Fruit fly (Drosophila melanogaster) Kc167 (cell line): ENCODE measurements around the gene CG31826.

Source experiments
- Myc ChIP-seq: fragments of >200 bp; optimal IDR thresholded peaks from 2 replicates; lab custom pipeline; 2017; ENCODE audit warnings: missing external identifiers
- Sin3A ChIP-seq: fragments of >200 bp; optimal IDR thresholded peaks from 2 replicates; lab custom pipeline; 2018; ENCODE audit warnings: missing external identifiers
- h ChIP-seq: fragments of >200 bp; optimal IDR thresholded peaks from 3 replicates; lab custom pipeline; 2018; ENCODE audit warnings: missing external identifiers
- insv ChIP-seq: fragments of >200 bp; optimal IDR thresholded peaks from 3 replicates; lab custom pipeline; 2018; ENCODE audit warnings: missing external identifiers
- psq ChIP-seq: fragments of >200 bp; optimal IDR thresholded peaks from 2 replicates; lab custom pipeline; 2017; ENCODE audit warnings: missing external identifiers
- ttk ChIP-seq: sonication (Bioruptor generic); optimal IDR thresholded peaks from 2 replicates; lab custom pipeline; 2017; ENCODE audit warnings: missing external identifiers

CG31826 gene

DNA sequence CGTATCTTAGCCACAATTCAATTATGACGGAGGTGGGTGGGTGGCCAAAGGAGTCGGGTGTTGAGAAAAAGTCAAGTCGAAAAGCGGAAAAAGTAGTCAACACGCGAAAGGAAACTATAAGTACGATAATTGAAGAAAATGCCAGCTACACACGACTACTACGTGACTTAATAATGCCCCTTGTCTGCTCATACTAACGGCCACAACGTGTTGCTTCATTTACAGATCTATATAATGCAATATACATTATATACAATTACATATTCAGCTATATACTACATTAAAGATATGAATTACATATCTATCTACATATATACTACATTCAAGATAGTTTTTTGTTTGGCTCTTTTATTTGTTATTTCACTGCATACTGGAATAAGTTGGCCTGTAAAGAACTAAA is at the start of gene CG31826:
CG31826 (minus strand) TSS at position 101 of the 400 bp plus-strand sequence.
- TF ChIP-seq h (lab: Kevin White, UChicago) (no peak), Myc (lab: Kevin White, UChicago) (no peak), ttk (lab: Kevin White, UChicago) (no peak)

DNA sequence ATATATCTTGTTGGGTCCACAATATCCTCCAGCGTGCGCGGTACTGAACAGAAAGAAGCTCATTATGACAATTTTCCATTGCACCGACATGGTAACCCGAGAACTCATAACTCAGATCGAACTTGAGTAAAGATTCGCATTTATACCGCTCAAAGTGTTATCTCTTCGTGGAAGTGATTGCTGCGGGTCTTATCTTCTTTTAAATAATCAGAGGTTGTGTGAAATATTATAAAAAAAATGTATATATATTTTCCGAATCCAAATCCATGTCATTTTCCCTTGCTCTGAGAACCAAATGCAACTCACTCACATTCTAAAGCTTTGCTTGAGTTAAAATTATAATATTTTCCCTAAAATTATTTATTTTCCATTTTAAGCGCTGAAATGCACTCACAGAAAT is 39.1 kb upstream of the CG31826 start, which contains the start of gene CG42876:
CG42876 (minus strand) TSS at position 101 of the 400 bp plus-strand sequence.
- TF ChIP-seq h (lab: Kevin White, UChicago) (no peak), psq (lab: Kevin White, UChicago) (no peak), insv (lab: Kevin White, UChicago) (no peak), Sin3A (no peak), Myc (lab: Kevin White, UChicago) (no peak), ttk (lab: Kevin White, UChicago) (no peak)

dm6 chr2L:15796300-15796699 is 23.4 kb upstream of the CG31826 start:
- TF ChIP-seq psq (lab: Kevin White, UChicago) (no peak), ttk (lab: Kevin White, UChicago) (no peak), Sin3A (no peak), insv (lab: Kevin White, UChicago) (no peak), h (lab: Kevin White, UChicago) (no peak), Myc (lab: Kevin White, UChicago) (no peak)

- TF ChIP-seq insv (lab: Kevin White, UChicago) (no peak), psq (lab: Kevin White, UChicago) (no peak), Sin3A (no peak), h (lab: Kevin White, UChicago) (no peak), ttk (lab: Kevin White, UChicago) (no peak), Myc (lab: Kevin White, UChicago) (no peak)
Observed at dm6 chr2L:15783785-15784184, 10.9 kb upstream of the CG31826 start, which contains the start of gene t-Grip91. t-Grip91 (plus strand) TSS chr2L:15784085.

DNA sequence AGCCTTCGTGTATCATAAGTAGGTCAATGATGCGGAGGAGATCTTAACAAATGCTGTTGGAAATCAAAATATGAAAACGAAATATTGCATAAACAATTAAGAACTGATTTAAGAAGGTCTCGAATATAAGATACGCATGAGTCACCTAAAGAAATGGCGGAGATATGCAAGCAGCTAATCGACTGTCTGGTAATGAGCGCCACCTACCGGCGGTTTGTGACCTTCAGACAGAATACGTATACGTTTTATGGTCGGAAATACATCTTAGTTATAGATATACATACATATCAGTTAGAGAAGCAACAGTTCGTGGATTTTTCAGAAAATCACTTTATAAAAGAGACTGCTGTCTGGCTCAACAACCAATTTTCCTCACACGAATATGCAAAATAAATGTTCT is 10.1 kb upstream of the CG31826 start:
- TF ChIP-seq Myc (lab: Kevin White, UChicago), result no peak
- TF ChIP-seq h (lab: Kevin White, UChicago), result no peak
- TF ChIP-seq psq (lab: Kevin White, UChicago), result no peak
- no peak for TF ChIP-seq Sin3A
- no peak for TF ChIP-seq ttk (lab: Kevin White, UChicago)
- no peak for TF ChIP-seq insv (lab: Kevin White, UChicago)

DNA sequence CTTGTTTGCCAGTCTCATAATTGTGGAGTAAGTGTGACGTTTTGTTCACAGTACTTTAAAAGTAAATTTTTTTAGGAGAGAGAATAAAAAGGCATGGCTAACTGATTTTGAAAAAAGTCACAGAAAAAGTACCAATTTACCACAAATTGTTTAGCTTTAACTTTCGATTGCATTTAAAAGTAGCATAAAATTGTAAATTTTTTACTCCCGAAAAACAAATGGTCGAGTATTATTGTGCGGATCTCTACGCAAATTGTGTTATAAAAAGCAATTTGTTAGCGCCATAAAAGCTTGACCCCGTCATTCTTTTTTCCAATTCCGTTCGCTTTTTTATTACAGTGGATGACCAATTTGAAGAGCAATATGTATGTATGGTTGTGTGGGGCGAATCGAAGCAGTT is 3.8 kb upstream of the CG31826 start, which contains the start of gene CG43760:
CG43760 (minus strand) TSS at position 101 of the 400 bp plus-strand sequence.
- TF ChIP-seq insv (lab: Kevin White, UChicago) (no peak), ttk (lab: Kevin White, UChicago) (no peak), Sin3A (no peak), Myc (lab: Kevin White, UChicago) (no peak), h (lab: Kevin White, UChicago) (no peak), psq (lab: Kevin White, UChicago) (no peak)

DNA sequence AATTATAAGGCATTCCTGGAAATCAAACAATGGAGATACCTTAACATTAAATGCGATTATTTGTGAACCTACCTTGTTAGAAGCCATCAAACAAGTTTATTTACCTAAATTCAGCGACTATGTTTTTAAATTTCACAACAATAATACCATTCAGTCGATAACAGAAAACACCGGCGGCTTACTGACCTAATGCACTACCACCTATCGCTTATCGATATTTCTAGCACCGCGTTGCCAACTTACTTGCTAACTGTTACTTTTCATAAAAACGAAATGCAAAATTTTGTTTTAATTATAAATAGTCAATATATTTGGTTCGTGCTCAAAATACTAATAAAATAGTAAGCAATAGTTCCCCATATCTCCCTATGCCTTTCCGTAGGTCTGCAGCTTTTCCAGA is 1.9 kb downstream of the CG31826 start, which contains the start of gene Ku80:
Ku80 (minus strand) TSS at position 182 of the 400 bp plus-strand sequence.
- TF ChIP-seq Sin3A, result no peak
- TF ChIP-seq h (lab: Kevin White, UChicago), result no peak
- TF ChIP-seq Myc (lab: Kevin White, UChicago), result no peak
- TF ChIP-seq psq (lab: Kevin White, UChicago), result no peak
- no peak for TF ChIP-seq insv (lab: Kevin White, UChicago)
- TF ChIP-seq ttk (lab: Kevin White, UChicago), result no peak

dm6 chr2L:15768097-15768496 is 4.8 kb downstream of the CG31826 start, which contains the start of gene wek:
wek (minus strand) TSS chr2L:15768349.
- no peak for TF ChIP-seq h (lab: Kevin White, UChicago)
- TF ChIP-seq Myc (lab: Kevin White, UChicago), result no peak
- TF ChIP-seq insv (lab: Kevin White, UChicago), result no peak
- no peak for TF ChIP-seq Sin3A
- no peak for TF ChIP-seq ttk (lab: Kevin White, UChicago)
- TF ChIP-seq psq (lab: Kevin White, UChicago), result no peak

dm6 chr2L:15764029-15764428 is 8.9 kb downstream of the CG31826 start, which contains the start of gene CG3793:
CG3793 (plus strand) TSS chr2L:15764220.
- TF ChIP-seq Sin3A (no peak), insv (lab: Kevin White, UChicago) (no peak), h (lab: Kevin White, UChicago) (no peak), Myc (lab: Kevin White, UChicago) (no peak), ttk (lab: Kevin White, UChicago) (no peak), psq (lab: Kevin White, UChicago) (no peak)

- TF ChIP-seq psq (lab: Kevin White, UChicago) (no peak), Myc (lab: Kevin White, UChicago) (no peak), h (lab: Kevin White, UChicago) (no peak), ttk (lab: Kevin White, UChicago) (no peak), Sin3A (no peak), insv (lab: Kevin White, UChicago) (no peak)
Observed at dm6 chr2L:15763401-15763800, 9.5 kb downstream of the CG31826 start.

DNA sequence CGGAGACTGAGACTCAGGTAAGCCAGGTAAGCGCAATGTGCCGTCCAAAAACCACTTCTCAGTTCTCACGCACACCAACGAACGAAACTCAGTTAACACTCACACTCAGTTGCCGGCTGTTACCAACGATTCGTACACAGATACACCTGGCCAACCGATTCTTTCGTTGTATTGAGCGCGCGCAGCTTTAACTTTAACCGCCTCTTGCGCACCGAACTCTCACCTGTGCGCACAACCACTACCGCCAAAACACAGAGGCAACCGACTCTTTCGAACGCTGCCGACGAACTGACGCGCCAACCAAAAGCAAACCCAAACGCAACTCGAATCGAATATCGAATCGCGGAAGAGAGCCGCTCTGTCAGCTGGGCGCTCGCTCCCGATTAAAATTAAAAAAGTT is 10.4 kb downstream of the CG31826 start, which contains the start of gene Gli:
Gli (minus strand) TSS at position 293 of the 400 bp plus-strand sequence.
- TF ChIP-seq psq (lab: Kevin White, UChicago), result no peak
- no peak for TF ChIP-seq ttk (lab: Kevin White, UChicago)
- no peak for TF ChIP-seq h (lab: Kevin White, UChicago)
